Worm (Caenorhabditis elegans) whole organism, L4/young adult: ENCODE measurements around the gene Y105C5A.1.
"Not testable (repeated sequence)": the region's sequence is repeated elsewhere in the genome, so short reads cannot be mapped to it uniquely, and the experiment has no call there.

Experiments used
- W03F9.2 ChIP-seq: fragments of 150-350 bp; optimal IDR thresholded peaks from 2 replicates; lab custom pipeline; 2014; ENCODE audit warnings: missing biosample characterization, missing genetic modification characterization
- dao-5 ChIP-seq: sonication (generic microtip); optimal IDR thresholded peaks from 2 replicates; lab custom pipeline; 2016; ENCODE audit warnings: missing genotype, missing genetic modification characterization, moderate library complexity, missing compliant biosample characterization
- him-1 ChIP-seq: sonication (generic microtip); optimal IDR thresholded peaks from 2 replicates; lab custom pipeline; 2016; ENCODE audit warnings: missing genotype, missing genetic modification reagents, missing genetic modification characterization, missing compliant biosample characterization

Gene Y105C5A.1

ce11 chrIV:15561223-15561656 lies 3.0 kb downstream of the Y105C5A.1 start:
- TF ChIP-seq W03F9.2 (tag; lab: Kevin White, UChicago) (peak; percentile 22), dao-5 (no peak), him-1 (tag; lab: Kevin White, UChicago) (peak; percentile 35)

ce11 chrIV:15559065-15559464 lies 5.2 kb downstream of the Y105C5A.1 start:
- TF ChIP-seq dao-5 (no peak), him-1 (tag; lab: Kevin White, UChicago) (no peak), W03F9.2 (tag; lab: Kevin White, UChicago) (no peak)

- TF ChIP-seq dao-5 (no peak), W03F9.2 (tag; lab: Kevin White, UChicago) (no peak), him-1 (tag; lab: Kevin White, UChicago) (no peak)
These were observed 9.5 kb downstream of the Y105C5A.1 start for ce11 chrIV:15554771-15555170.

ce11 chrIV:15539447-15539994 lies 24.7 kb downstream of the Y105C5A.1 start, which contains the start of gene Y73F8A.35:
Y73F8A.35 (minus strand) TSS chrIV:15539944.
- no peak for TF ChIP-seq him-1 (tag; lab: Kevin White, UChicago)
- TF ChIP-seq W03F9.2 (tag; lab: Kevin White, UChicago) = no peak

ce11 chrIV:15537338-15537737 lies 26.9 kb downstream of the Y105C5A.1 start:
- TF ChIP-seq W03F9.2 (tag; lab: Kevin White, UChicago) (no peak), him-1 (tag; lab: Kevin White, UChicago) (no peak)

- TF ChIP-seq dao-5 (no peak), him-1 (tag; lab: Kevin White, UChicago) (no peak), W03F9.2 (tag; lab: Kevin White, UChicago) (no peak)
These were observed 36.0 kb downstream of the Y105C5A.1 start, which contains the start of gene ari-1.4 for ce11 chrIV:15528234-15528633. ari-1.4 (minus strand) TSS chrIV:15528528.

ce11 chrIV:15527282-15527681 lies 36.9 kb downstream of the Y105C5A.1 start:
- no peak for TF ChIP-seq him-1 (tag; lab: Kevin White, UChicago)
- TF ChIP-seq dao-5 = no peak
- no peak for TF ChIP-seq W03F9.2 (tag; lab: Kevin White, UChicago)

- TF ChIP-seq dao-5 = no peak
- TF ChIP-seq him-1 (tag; lab: Kevin White, UChicago) = peak; percentile 62
- peak; percentile 60 for TF ChIP-seq W03F9.2 (tag; lab: Kevin White, UChicago)
These were observed 37.8 kb downstream of the Y105C5A.1 start for ce11 chrIV:15526477-15526876.

ce11 chrIV:15525733-15526132 lies 38.5 kb downstream of the Y105C5A.1 start:
- TF ChIP-seq W03F9.2 (tag; lab: Kevin White, UChicago) (no peak), him-1 (tag; lab: Kevin White, UChicago) (no peak), dao-5 (no peak)

ce11 chrIV:15524923-15525322 lies 39.3 kb downstream of the Y105C5A.1 start:
- TF ChIP-seq dao-5 (no peak), W03F9.2 (tag; lab: Kevin White, UChicago) (no peak), him-1 (tag; lab: Kevin White, UChicago) (no peak)

- TF ChIP-seq W03F9.2 (tag; lab: Kevin White, UChicago) (no peak), dao-5 (no peak), him-1 (tag; lab: Kevin White, UChicago) (no peak)
These were observed 40.5 kb downstream of the Y105C5A.1 start for ce11 chrIV:15523700-15524099.

ce11 chrIV:15521342-15521741 lies 42.9 kb downstream of the Y105C5A.1 start, which contains the start of gene Y73F8A.32:
Y73F8A.32 (minus strand) TSS chrIV:15521442.
- TF ChIP-seq dao-5; him-1 (tag; lab: Kevin White, UChicago); W03F9.2 (tag; lab: Kevin White, UChicago): not testable (repeated sequence)
